Fruit fly (Drosophila melanogaster): Measurements from ENCODE around the gene pigs.

dm6 chrX:6612509-6612908 lies 12.6 kb downstream of the pigs start:
- TF ChIP-seq psq (GFP tag; optimal IDR thresholded peaks at IDR 0.05) (no peak), sv (GFP tag; optimal IDR thresholded peaks at IDR 0.05) (no peak), foxo (GFP tag; optimal IDR thresholded peaks at IDR 0.05) (no peak)
